Fruit fly (Drosophila melanogaster) whole organism, embryonic: Measurements from ENCODE around the gene CG42671.

Experiments used
- ATbp ChIP-seq: fragments of 200-800 bp; sonication (Bioruptor generic); optimal IDR thresholded peaks from 2 replicates; lab custom pipeline; 2017; ENCODE audit warnings: missing biosample characterization, mild to moderate bottlenecking, missing genetic modification characterization, missing genetic modification reagents
- Ada2b ChIP-seq: fragments of 200-800 bp; sonication (Bioruptor generic); IDR thresholded peaks from 2 replicates; pipeline ENCODE4 v1.3.6; 2022; ENCODE audit warnings: missing biosample characterization, missing genetic modification characterization
- Asciz ChIP-seq: fragments of 200-800 bp; sonication (Bioruptor generic); optimal IDR thresholded peaks from 2 replicates; lab custom pipeline; 2017; ENCODE audit warnings: missing biosample characterization, mild to moderate bottlenecking, missing genetic modification characterization, missing genetic modification reagents
- Atf-2 ChIP-seq: fragments of 200-800 bp; sonication (Bioruptor generic); optimal IDR thresholded peaks from 2 replicates; lab custom pipeline; 2016; ENCODE audit warnings: missing biosample characterization, missing genetic modification characterization
- B-H2 ChIP-seq: fragments of 200-800 bp; sonication (Bioruptor generic); optimal IDR thresholded peaks from 2 replicates; lab custom pipeline; 2018; ENCODE audit warnings: missing biosample characterization, mild to moderate bottlenecking, missing genetic modification characterization
- Bgb ChIP-seq: fragments of 200-800 bp; sonication (Bioruptor generic); IDR thresholded peaks from 2 replicates; pipeline ENCODE4 v1.3.6; 2022; ENCODE audit warnings: missing biosample characterization, missing genetic modification characterization; ENCODE audit not compliant: partially characterized antibody
- CG10147 ChIP-seq: fragments of 200-800 bp; sonication (Bioruptor generic); optimal IDR thresholded peaks from 2 replicates; lab custom pipeline; 2019; ENCODE audit warnings: missing biosample characterization, mild to moderate bottlenecking, missing genetic modification characterization, moderate library complexity
- CG10274 ChIP-seq: fragments of 200-800 bp; sonication (Bioruptor generic); optimal IDR thresholded peaks from 3 replicates; lab custom pipeline; 2017; ENCODE audit warnings: missing biosample characterization, mild to moderate bottlenecking, missing genetic modification characterization
- CG16779 ChIP-seq: fragments of 200-800 bp; sonication (Bioruptor generic); IDR thresholded peaks from 2 replicates; pipeline ENCODE4 v1.3.6; 2022; ENCODE audit warnings: missing biosample characterization, missing genetic modification characterization
- CG16815 ChIP-seq: fragments of 200-800 bp; sonication (Bioruptor generic); optimal IDR thresholded peaks from 3 replicates; lab custom pipeline; 2017; ENCODE audit warnings: missing biosample characterization, mild to moderate bottlenecking, missing genetic modification characterization
- CG17912 ChIP-seq: fragments of 200-800 bp; sonication (Bioruptor generic); optimal IDR thresholded peaks from 2 replicates; lab custom pipeline; 2018; ENCODE audit warnings: missing biosample characterization, mild to moderate bottlenecking, missing genetic modification characterization
- CG2875 ChIP-seq: fragments of 200-800 bp; sonication (Bioruptor generic); optimal IDR thresholded peaks from 2 replicates; lab custom pipeline; 2017; ENCODE audit warnings: missing biosample characterization, mild to moderate bottlenecking, missing genetic modification characterization, missing genetic modification reagents
- CG33557 ChIP-seq: fragments of 200-800 bp; sonication (Bioruptor generic); optimal IDR thresholded peaks from 2 replicates; lab custom pipeline; 2019; ENCODE audit warnings: missing biosample characterization, mild to moderate bottlenecking, missing genetic modification characterization, moderate library complexity
- CG42726 ChIP-seq: fragments of 200-800 bp; sonication (Bioruptor generic); IDR thresholded peaks from 2 replicates; pipeline ENCODE4 v1.3.6; 2022; ENCODE audit warnings: missing biosample characterization, missing genetic modification characterization; ENCODE audit not compliant: partially characterized antibody
- CG43689 ChIP-seq: fragments of 200-800 bp; sonication (Bioruptor generic); IDR thresholded peaks from 2 replicates; pipeline ENCODE4 v1.3.6; 2022; ENCODE audit warnings: missing biosample characterization, missing genetic modification characterization
- CG4424 ChIP-seq: fragments of 200-800 bp; sonication (Bioruptor generic); optimal IDR thresholded peaks from 3 replicates; lab custom pipeline; 2016; ENCODE audit warnings: missing biosample characterization, missing genetic modification characterization
- CG5180 ChIP-seq: fragments of 200-800 bp; sonication (Bioruptor generic); optimal IDR thresholded peaks from 3 replicates; lab custom pipeline; 2017; ENCODE audit warnings: missing biosample characterization, missing genetic modification characterization, mild to moderate bottlenecking, moderate library complexity, missing genetic modification reagents
- CG5245 ChIP-seq: fragments of 200-800 bp; sonication (Bioruptor generic); optimal IDR thresholded peaks from 3 replicates; lab custom pipeline; 2016; ENCODE audit warnings: missing biosample characterization, missing genetic modification characterization
- CG6689 ChIP-seq: fragments of 200-800 bp; sonication (Bioruptor generic); IDR thresholded peaks from 2 replicates; pipeline ENCODE4 v1.3.6; 2022; ENCODE audit warnings: missing biosample characterization, missing genetic modification characterization
- CG9727 ChIP-seq: fragments of 200-800 bp; sonication (Bioruptor generic); optimal IDR thresholded peaks from 3 replicates; lab custom pipeline; 2017; ENCODE audit warnings: missing biosample characterization, mild to moderate bottlenecking, missing genetic modification characterization
- Chrac-16 ChIP-seq: fragments of 200-800 bp; sonication (Bioruptor generic); optimal IDR thresholded peaks from 3 replicates; lab custom pipeline; 2016; ENCODE audit warnings: missing biosample characterization, missing genetic modification characterization
- D ChIP-seq, 2 experiments: fragments of 200-800 bp in 1 of 2; fragments of >200 bp in 1 of 2; sonication (Bioruptor generic) in 1 of 2; optimal IDR thresholded peaks; 2 replicates in 1 of 2; 3 replicates in 1 of 2; lab custom pipeline; 2017; ENCODE audit warnings: mild to moderate bottlenecking in 1 of 2, missing biosample characterization in 1 of 2, missing genetic modification characterization in 1 of 2, missing genetic modification reagents in 1 of 2
- Ets65A ChIP-seq: fragments of 200-800 bp; sonication (Bioruptor generic); peaks from one replicate; lab custom pipeline; 2016; ENCODE audit warnings: missing biosample characterization, missing genetic modification characterization
- Fer2 ChIP-seq: fragments of 200-800 bp; sonication (Bioruptor generic); optimal IDR thresholded peaks from 2 replicates; lab custom pipeline; 2018; ENCODE audit warnings: missing biosample characterization, mild to moderate bottlenecking, missing genetic modification characterization, moderate library complexity
- H15 ChIP-seq: fragments of 200-800 bp; sonication (Bioruptor generic); IDR thresholded peaks from 3 replicates; pipeline ENCODE4 v1.3.6; 2022; ENCODE audit warnings: missing biosample characterization, missing genetic modification characterization
- HLH3B ChIP-seq: fragments of 200-800 bp; sonication (Bioruptor generic); IDR thresholded peaks from 2 replicates; pipeline ENCODE4 v1.3.6; 2022; ENCODE audit warnings: missing biosample characterization, missing genetic modification characterization
- Hr51 ChIP-seq, 2 experiments: fragments of 200-800 bp; sonication (Bioruptor generic); optimal IDR thresholded peaks; 2 replicates in 1 of 2; 3 replicates in 1 of 2; lab custom pipeline; 2016 to 2018; ENCODE audit warnings: missing biosample characterization in 2 of 2, missing genetic modification characterization in 2 of 2, mild to moderate bottlenecking in 1 of 2, moderate library complexity in 1 of 2
- MTF-1 ChIP-seq: fragments of 200-800 bp; sonication (Bioruptor generic); optimal IDR thresholded peaks from 2 replicates; lab custom pipeline; 2018; ENCODE audit warnings: missing biosample characterization, mild to moderate bottlenecking, missing genetic modification characterization, borderline replicate concordance
- Med ChIP-seq: fragments of 200-800 bp; sonication (Bioruptor generic); peaks from one replicate; lab custom pipeline; 2016; ENCODE audit warnings: missing biosample characterization, missing genetic modification characterization, mild to moderate bottlenecking, inconsistent platforms, moderate library complexity
- Oli ChIP-seq: fragments of 200-800 bp; sonication (Bioruptor generic); optimal IDR thresholded peaks from 2 replicates; lab custom pipeline; 2018; ENCODE audit warnings: missing biosample characterization, mild to moderate bottlenecking, missing genetic modification characterization, moderate library complexity
- Sox102F ChIP-seq: fragments of 200-800 bp; sonication (Bioruptor generic); optimal IDR thresholded peaks from 2 replicates; lab custom pipeline; 2018; ENCODE audit warnings: missing biosample characterization, mild to moderate bottlenecking, missing genetic modification characterization, moderate library complexity
- TFAM ChIP-seq: fragments of 200-800 bp; sonication (Bioruptor generic); optimal IDR thresholded peaks from 2 replicates; lab custom pipeline; 2017; ENCODE audit warnings: missing biosample characterization, missing genetic modification characterization, inconsistent platforms
- al ChIP-seq: fragments of 200-800 bp; sonication (Bioruptor generic); IDR thresholded peaks from 2 replicates; pipeline ENCODE4 v1.3.6; 2022; ENCODE audit warnings: missing biosample characterization, missing genetic modification characterization
- amos ChIP-seq: fragments of 200-800 bp; sonication (Bioruptor generic); IDR thresholded peaks from 2 replicates; pipeline ENCODE4 v1.3.6; 2022; ENCODE audit warnings: missing biosample characterization, missing genetic modification characterization; ENCODE audit not compliant: partially characterized antibody
- ash1 ChIP-seq: fragments of 200-800 bp; sonication (Bioruptor generic); optimal IDR thresholded peaks from 2 replicates; lab custom pipeline; 2018; ENCODE audit warnings: missing biosample characterization, mild to moderate bottlenecking, missing genetic modification characterization
- btn ChIP-seq: fragments of 200-800 bp; sonication (Bioruptor generic); optimal IDR thresholded peaks from 2 replicates; lab custom pipeline; 2016; ENCODE audit warnings: missing biosample characterization, missing genetic modification characterization
- danr ChIP-seq: fragments of 200-800 bp; sonication (Bioruptor generic); IDR thresholded peaks from 2 replicates; pipeline ENCODE4 v1.3.6; 2022; ENCODE audit warnings: missing biosample characterization, missing genetic modification characterization
- disco-r ChIP-seq: fragments of 200-800 bp; sonication (Bioruptor generic); optimal IDR thresholded peaks from 2 replicates; lab custom pipeline; 2016; ENCODE audit warnings: missing biosample characterization, missing genetic modification characterization
- exex ChIP-seq: fragments of 200-800 bp; sonication (Bioruptor generic); optimal IDR thresholded peaks from 4 replicates; lab custom pipeline; 2018; ENCODE audit warnings: missing biosample characterization, mild to moderate bottlenecking, missing genetic modification characterization, moderate library complexity
- lmd ChIP-seq: fragments of 200-800 bp; sonication (Bioruptor generic); IDR thresholded peaks from 2 replicates; pipeline ENCODE4 v1.3.6; 2022; ENCODE audit warnings: missing biosample characterization, missing genetic modification characterization
- mld ChIP-seq: fragments of 200-800 bp; sonication (Bioruptor generic); IDR thresholded peaks from 3 replicates; pipeline ENCODE4 v1.3.6; 2022; ENCODE audit warnings: missing biosample characterization, missing genetic modification characterization; ENCODE audit not compliant: partially characterized antibody
- schlank ChIP-seq: fragments of 200-800 bp; sonication (Bioruptor generic); optimal IDR thresholded peaks from 2 replicates; lab custom pipeline; 2018; ENCODE audit warnings: missing biosample characterization, mild to moderate bottlenecking, missing genetic modification characterization
- scrt ChIP-seq: fragments of 200-800 bp; sonication (Bioruptor generic); optimal IDR thresholded peaks from 2 replicates; lab custom pipeline; 2018; ENCODE audit warnings: missing biosample characterization, mild to moderate bottlenecking, missing genetic modification characterization, moderate library complexity
- sqz ChIP-seq: fragments of 200-800 bp; sonication (Bioruptor generic); optimal IDR thresholded peaks from 3 replicates; lab custom pipeline; 2018; ENCODE audit warnings: missing biosample characterization, mild to moderate bottlenecking, missing genetic modification characterization
- stwl ChIP-seq: fragments of 200-800 bp; sonication (Bioruptor generic); optimal IDR thresholded peaks from 3 replicates; lab custom pipeline; 2018; ENCODE audit warnings: missing biosample characterization, mild to moderate bottlenecking, missing genetic modification characterization, moderate library complexity
- ttk ChIP-seq: fragments of 200-800 bp; sonication (Bioruptor generic); IDR thresholded peaks from 2 replicates; pipeline ENCODE4 v2.1.2; 2022; ENCODE audit warnings: missing biosample characterization, missing genetic modification characterization
- vfl ChIP-seq: fragments of 200-800 bp; sonication (Bioruptor generic); optimal IDR thresholded peaks from 2 replicates; lab custom pipeline; 2016; ENCODE audit warnings: missing biosample characterization, missing genetic modification characterization
- wdn ChIP-seq: fragments of 200-800 bp; sonication (Bioruptor generic); IDR thresholded peaks from 2 replicates; pipeline ENCODE4 v1.3.6; 2022; ENCODE audit warnings: missing biosample characterization, missing genetic modification characterization
- zf30C ChIP-seq: fragments of 200-800 bp; sonication (Bioruptor generic); optimal IDR thresholded peaks from 3 replicates; lab custom pipeline; 2018; ENCODE audit warnings: missing biosample characterization, mild to moderate bottlenecking, missing genetic modification characterization

Gene CG42671

dm6 chr3L:11248303-11248702, 34.0 kb downstream of the CG42671 start (continued):
- TF ChIP-seq CG33557 (no peak), B-H2 (GFP tag; lab: Kevin White, UChicago) (peak; percentile 18), CG17912 (GFP tag; lab: Kevin White, UChicago) (peak; percentile 18), Chrac-16 (no peak), stwl (peak; percentile 29), sqz (GFP tag; lab: Kevin White, UChicago) (peak; percentile 31), CG6689 (no peak), Med (peak; percentile 70), CG16779 (GFP tag; lab: Robert Waterston, UW) (0 out of 2 replicates have a peak, but pooled peaks have one; percentile 36), zf30C (GFP tag; lab: Kevin White, UChicago) (peak; percentile 32), H15 (GFP tag; lab: Robert Waterston, UW) (no peak), MTF-1 (no peak), Asciz (GFP tag; lab: Kevin White, UChicago) (peak; percentile 6), vfl (no peak), CG5245 (GFP tag; lab: Kevin White, UChicago) (no peak), D (optimal IDR thresholded peaks at IDR 0.05; lab: Kevin White, UChicago) (no peak), D (GFP tag; optimal IDR thresholded peaks at IDR 0.05; lab: Kevin White, UChicago) (no peak), CG9727 (GFP tag; lab: Kevin White, UChicago) (no peak), amos (GFP tag; lab: Robert Waterston, UW) (no peak), Oli (peak; percentile 24), Ada2b (GFP tag; lab: Robert Waterston, UW) (no peak), schlank (tag; lab: Kevin White, UChicago) (no peak), lmd (GFP tag; lab: Robert Waterston, UW) (no peak), Hr51 (GFP tag; optimal IDR thresholded peaks at IDR 0.05; lab: Kevin White, UChicago) (peak in 1 of 2 experiments; percentile 19), CG10147 (GFP tag; lab: Kevin White, UChicago) (no peak), disco-r (no peak)

- TF ChIP-seq CG2875 (peak; percentile 59), mld (GFP tag; lab: Robert Waterston, UW) (no peak; the same call in 2 of the 3 replicates), ash1 (GFP tag; lab: Kevin White, UChicago) (peak; percentile 91), ATbp (GFP tag; lab: Kevin White, UChicago) (peak; percentile 5), scrt (GFP tag; lab: Kevin White, UChicago) (peak; percentile 56), Atf-2 (GFP tag; lab: Kevin White, UChicago) (peak; percentile 37), Ets65A (GFP tag; lab: Kevin White, UChicago) (peak; percentile 24), CG42726 (GFP tag; lab: Robert Waterston, UW) (peak; percentile 86), al (GFP tag; lab: Robert Waterston, UW) (peak; percentile 35; the same call in 1 of the 2 replicates), CG43689 (GFP tag; lab: Robert Waterston, UW) (no peak), CG16815 (GFP tag; lab: Kevin White, UChicago) (no peak), CG5180 (GFP tag; lab: Kevin White, UChicago) (peak; percentile 67), TFAM (GFP tag; lab: Kevin White, UChicago) (no peak), CG4424 (GFP tag; lab: Kevin White, UChicago) (peak; percentile 68), exex (tag; lab: Kevin White, UChicago) (peak; percentile 22), HLH3B (GFP tag; lab: Robert Waterston, UW) (peak; percentile 54; the same call in 1 of the 2 replicates), Fer2 (no peak), wdn (GFP tag; lab: Robert Waterston, UW) (peak; percentile 54; the same call in 1 of the 2 replicates), Bgb (GFP tag; lab: Robert Waterston, UW) (peak; percentile 81), danr (no peak), btn (peak; percentile 44), Sox102F (GFP tag; lab: Kevin White, UChicago) (no peak), CG10274 (GFP tag; lab: Kevin White, UChicago) (peak; percentile 1), ttk (GFP tag; lab: Robert Waterston, UW) (no peak)
Observed at dm6 chr3L:11251721-11252423, 37.6 kb downstream of the CG42671 start, which contains the start of gene scyl. TSS of gene scyl (plus strand) at chr3L:11252307.
